Worm (Caenorhabditis elegans): ENCODE data around the gene R02D5.4.

Gene R02D5.4

DNA sequence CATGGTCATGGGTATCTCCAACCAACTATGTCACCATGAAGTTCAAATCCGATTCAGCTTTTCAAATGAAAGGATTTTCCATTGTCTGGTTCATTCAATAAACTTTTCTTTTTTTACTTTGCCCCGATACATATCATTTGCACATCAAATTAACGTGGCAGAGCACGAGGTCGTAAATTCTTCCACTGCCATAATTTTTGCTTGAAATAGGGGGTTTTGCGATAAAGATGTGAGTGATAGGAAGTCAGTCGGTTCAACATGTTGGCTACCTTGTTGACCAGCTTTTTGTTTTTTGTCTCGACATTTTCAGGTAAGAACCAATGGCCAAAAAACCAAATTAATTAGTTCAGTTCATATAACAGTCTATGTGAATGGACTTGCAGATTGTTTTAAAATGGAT, 7.8 kb downstream of the R02D5.4 start, which contains the start of gene clec-54 (continued):
- TF ChIP-seq zfp-3 (GFP tag; conservative IDR thresholded peaks at IDR 0.05) (no peak), unc-130 (GFP tag; optimal IDR thresholded peaks at IDR 0.05) (no peak), dpl-1 (GFP tag; optimal IDR thresholded peaks at IDR 0.05) (no peak), lin-13 (GFP tag; optimal IDR thresholded peaks at IDR 0.05) (no peak), unc-39 (tag; optimal IDR thresholded peaks at IDR 0.05) (no peak), nhr-41 (GFP tag; IDR thresholded peaks at IDR 0.05) (no peak), nhr-28 (tag; optimal IDR thresholded peaks at IDR 0.05) (peak; percentile 18), ceh-44 (GFP tag; IDR thresholded peaks at IDR 0.05) (no peak)

DNA sequence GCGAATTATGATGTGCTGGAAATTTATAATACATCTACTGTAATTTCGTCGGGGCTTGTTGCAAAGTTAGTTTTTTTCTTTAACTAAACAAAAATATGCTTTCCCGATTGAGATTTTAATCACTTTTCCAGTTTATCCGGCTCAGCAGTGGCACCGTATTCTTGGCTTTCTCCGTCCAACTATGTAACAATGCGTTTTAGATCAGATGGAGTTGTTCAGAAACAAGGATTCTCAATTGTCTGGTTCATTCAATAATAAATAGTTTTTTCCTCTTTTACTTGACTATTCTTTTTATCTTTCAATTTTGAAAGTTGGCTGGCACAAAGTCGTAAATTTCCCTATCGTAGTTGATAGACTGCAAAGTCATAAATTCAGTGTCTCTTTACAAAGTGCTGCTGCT, 10.4 kb downstream of the R02D5.4 start, which contains the start of gene clec-56:
TSS of gene clec-56 (plus strand) at position 301 of the 400 bp plus-strand sequence.
- TF ChIP-seq rbr-2 (tag; optimal IDR thresholded peaks at IDR 0.05) (no peak), nhr-11 (tag; optimal IDR thresholded peaks at IDR 0.05) (no peak), lim-7 (GFP tag; IDR thresholded peaks at IDR 0.05) (no peak), T20F7.1 (GFP tag; optimal IDR thresholded peaks at IDR 0.05) (no peak), pqm-1 (tag; optimal IDR thresholded peaks at IDR 0.05) (peak; percentile 35), unc-62 (GFP tag; optimal IDR thresholded peaks at IDR 0.05 in 1 of 2) (no peak), unc-62 (tag; optimal IDR thresholded peaks at IDR 0.05) (no peak), hlh-11 (tag; optimal IDR thresholded peaks at IDR 0.05) (peak; percentile 2), nhr-28 (tag; optimal IDR thresholded peaks at IDR 0.05) (peak; percentile 36), ceh-20 (GFP tag; IDR thresholded peaks at IDR 0.05) (0 out of 2 replicates have a peak, but pooled peaks have one; percentile 18), F44E2.7 (GFP tag; IDR thresholded peaks at IDR 0.05) (no peak), nhr-41 (GFP tag; IDR thresholded peaks at IDR 0.05) (no peak)

DNA sequence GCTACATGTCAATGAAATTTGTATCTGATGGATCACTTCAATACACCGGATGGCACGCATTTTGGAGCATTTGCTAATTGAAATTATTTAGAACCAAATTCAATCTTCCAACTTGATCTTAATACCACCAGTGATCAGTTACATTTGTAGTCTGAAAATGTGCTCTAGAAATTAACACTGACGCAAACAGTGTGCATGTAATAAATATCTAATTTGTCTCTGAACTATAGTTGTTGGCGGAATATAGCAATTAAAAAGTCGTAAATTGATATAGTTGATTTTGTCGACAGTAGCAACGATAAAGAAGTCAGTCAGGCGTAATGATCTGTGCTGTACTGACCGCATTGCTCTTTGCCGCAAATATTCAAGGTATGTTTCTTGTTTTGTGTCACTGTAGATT, 12.3 kb downstream of the R02D5.4 start, which contains the start of gene clec-227:
TSS of gene clec-227 (plus strand) at position 301 of the 400 bp plus-strand sequence.
- TF ChIP-seq zfp-3 (GFP tag; conservative IDR thresholded peaks at IDR 0.05) (no peak), pha-4 (GFP tag; IDR thresholded peaks at IDR 0.05) (no peak), pha-4 (tag; optimal IDR thresholded peaks at IDR 0.05) (no peak), lim-7 (GFP tag; IDR thresholded peaks at IDR 0.05) (no peak), daf-19 (GFP tag; conservative IDR thresholded peaks at IDR 0.05) (no peak), egl-27 (tag; optimal IDR thresholded peaks at IDR 0.05) (no peak), nhr-28 (tag; optimal IDR thresholded peaks at IDR 0.05) (peak; percentile 37), unc-130 (GFP tag; optimal IDR thresholded peaks at IDR 0.05) (no peak), F44E2.7 (GFP tag; IDR thresholded peaks at IDR 0.05) (no peak)

DNA sequence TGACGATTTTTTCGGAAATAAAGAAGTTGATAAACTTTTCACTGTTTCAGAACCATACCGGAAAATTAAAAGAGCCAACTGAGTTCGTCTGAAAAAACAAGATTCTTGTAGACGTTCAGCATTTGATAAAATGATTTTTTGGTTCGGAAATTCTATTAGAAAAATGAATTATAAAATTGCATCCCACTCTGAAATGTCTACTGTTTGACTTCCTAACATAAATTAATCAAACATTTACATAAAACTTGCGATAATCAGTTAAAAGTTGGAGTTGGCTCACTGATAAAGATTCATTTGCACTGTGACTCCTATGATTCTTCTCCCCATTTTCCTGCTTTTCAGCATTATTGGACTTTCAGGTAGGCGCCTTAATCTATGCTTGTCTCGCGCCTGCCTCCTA, 15.6 kb downstream of the R02D5.4 start, which contains the start of gene clec-57:
TSS of gene clec-57 (plus strand) at position 301 of the 400 bp plus-strand sequence.
- TF ChIP-seq unc-62 (GFP tag; optimal IDR thresholded peaks at IDR 0.05 in 1 of 2) (peak in 1 of 2 experiments; percentile 88), unc-62 (tag; optimal IDR thresholded peaks at IDR 0.05) (no peak), aha-1 (tag) (no peak), Y48G9A.11 (GFP tag; IDR thresholded peaks at IDR 0.05) (no peak), ctbp-1 (GFP tag; IDR thresholded peaks at IDR 0.05) (no peak)

DNA sequence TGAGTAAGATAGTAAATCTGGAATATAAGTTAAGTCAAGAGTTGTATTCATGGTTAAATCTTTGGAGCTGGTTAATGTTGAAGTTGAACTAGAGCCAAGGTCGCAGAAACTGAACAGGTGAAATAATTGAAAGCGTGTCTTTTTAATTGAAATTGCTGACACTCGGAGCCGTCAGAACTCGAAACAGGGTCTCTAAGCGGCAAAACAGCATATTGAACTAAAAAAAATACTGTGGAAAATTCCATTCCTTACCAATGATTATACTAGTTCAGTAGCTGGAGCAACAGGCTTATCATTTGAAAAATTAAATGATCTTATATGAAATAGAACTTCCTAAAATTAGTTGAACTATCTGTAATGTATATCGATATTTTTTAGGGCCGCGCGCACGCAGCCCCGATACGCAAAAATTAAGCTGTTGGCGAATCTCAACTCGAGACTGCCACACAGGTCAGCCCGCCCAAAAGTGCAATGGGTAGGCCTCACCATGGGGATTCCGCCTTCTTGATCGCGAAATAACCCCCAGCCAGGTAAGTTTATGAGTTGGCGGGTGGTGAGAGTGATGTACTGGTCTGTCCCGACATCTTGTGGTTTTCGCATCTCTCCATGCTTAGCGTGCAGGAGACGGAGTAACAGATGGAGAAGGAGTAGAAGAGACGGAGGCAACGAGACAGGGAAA, 16.1 kb downstream of the R02D5.4 start, which contains the start of gene srz-97:
TSS of gene srz-97 (minus strand) at position 51 of the 679 bp plus-strand sequence.
- no peak for TF ChIP-seq mep-1 (tag; optimal IDR thresholded peaks at IDR 0.05)
- peak; percentile 35 for TF ChIP-seq rbr-2 (tag; optimal IDR thresholded peaks at IDR 0.05)
- no peak for TF ChIP-seq nhr-28 (tag; optimal IDR thresholded peaks at IDR 0.05)
- TF ChIP-seq egl-43 (GFP tag; IDR thresholded peaks at IDR 0.05): peak; percentile 77
- no peak for TF ChIP-seq daf-8 (GFP tag; IDR thresholded peaks at IDR 0.05)
- no peak for TF ChIP-seq ZK546.5 (tag; optimal IDR thresholded peaks at IDR 0.05)
- TF ChIP-seq daf-12 (tag; optimal IDR thresholded peaks at IDR 0.05): no peak
- no peak for TF ChIP-seq nhr-77 (tag; optimal IDR thresholded peaks at IDR 0.05)
- no peak for TF ChIP-seq ztf-7 (tag; optimal IDR thresholded peaks at IDR 0.05)
- peak; percentile 56 for TF ChIP-seq nhr-48 (tag; optimal IDR thresholded peaks at IDR 0.05)
- TF ChIP-seq dmd-8 (GFP tag; IDR thresholded peaks at IDR 0.05): 0 out of 2 replicates have a peak, but pooled peaks have one; percentile 64
- no peak for TF ChIP-seq cey-2 (tag; optimal IDR thresholded peaks at IDR 0.05; ENCODE audit: borderline replicate concordance, insufficient read depth)
- no peak for TF ChIP-seq duxl-1 (tag; optimal IDR thresholded peaks at IDR 0.05; ENCODE audit: poor library complexity)
- no peak for TF ChIP-seq vab-7 (GFP tag; IDR thresholded peaks at IDR 0.05)
- no peak for TF ChIP-seq ceh-28 (tag; optimal IDR thresholded peaks at IDR 0.05)
- peak; percentile 21 for TF ChIP-seq nhr-25 (tag; optimal IDR thresholded peaks at IDR 0.05; ENCODE audit: borderline replicate concordance, insufficient read depth)
- TF ChIP-seq Y5F2A.4 (GFP tag; optimal IDR thresholded peaks at IDR 0.05): no peak
- TF ChIP-seq mes-2 (tag; optimal IDR thresholded peaks at IDR 0.05; ENCODE audit: poor library complexity, severe bottlenecking): peak; percentile 75
- no peak for TF ChIP-seq pqm-1 (tag; optimal IDR thresholded peaks at IDR 0.05)
- no peak for TF ChIP-seq mdl-1 (tag; optimal IDR thresholded peaks at IDR 0.05)

All from whole organism, L4 larva.